Worm (Caenorhabditis elegans): Measurements from ENCODE around the gene F48G7.9.

DNA sequence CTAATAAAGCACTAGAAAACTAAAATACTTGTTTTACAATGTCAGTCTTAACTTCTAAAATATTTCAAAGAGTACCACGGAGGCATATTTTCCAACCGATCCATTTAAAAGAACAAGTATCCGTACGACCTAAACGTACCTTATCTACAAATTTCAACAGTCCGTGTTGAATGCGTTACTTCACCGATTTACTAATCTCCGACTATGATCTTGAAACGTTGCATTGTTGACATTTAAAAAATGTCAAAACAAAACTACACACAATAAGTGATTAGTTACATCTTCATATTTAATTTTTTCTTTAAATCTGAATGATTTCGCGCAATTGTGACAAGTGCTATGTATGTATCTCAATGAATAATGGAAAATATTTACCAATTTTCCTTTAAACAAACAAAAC lies 30.6 kb downstream of the F48G7.9 start:
- TF ChIP-seq hlh-13 (GFP tag; optimal IDR thresholded peaks at IDR 0.05), result no peak
- no peak for TF ChIP-seq tbx-2 (tag; optimal IDR thresholded peaks at IDR 0.05)
- TF ChIP-seq fkh-10 (GFP tag; optimal IDR thresholded peaks at IDR 0.05), result no peak
- no peak for TF ChIP-seq pha-4 (tag; optimal IDR thresholded peaks at IDR 0.05)
- no peak for TF ChIP-seq C08G9.2 (tag; optimal IDR thresholded peaks at IDR 0.05)
- no peak for TF ChIP-seq lin-11 (tag; optimal IDR thresholded peaks at IDR 0.05)
- no peak for TF ChIP-seq ceh-45 (GFP tag; IDR thresholded peaks at IDR 0.05)
- no peak for TF ChIP-seq pag-3 (tag; optimal IDR thresholded peaks at IDR 0.05; ENCODE audit: borderline replicate concordance)
- TF ChIP-seq unc-42 (tag; optimal IDR thresholded peaks at IDR 0.05), result no peak
